Fruit fly (Drosophila melanogaster): ENCODE measurements around the gene CG4375.

The CG4375 gene

dm6 chr2L:1069475-1069874, 42.8 kb upstream of the CG4375 start:
- no peak for TF ChIP-seq ovo (GFP tag; optimal IDR thresholded peaks at IDR 0.05)
- no peak for TF ChIP-seq cic (GFP tag; optimal IDR thresholded peaks at IDR 0.05)
- TF ChIP-seq CG14711 (tag; optimal IDR thresholded peaks at IDR 0.05), result no peak
- TF ChIP-seq tj (GFP tag; optimal IDR thresholded peaks at IDR 0.05), result no peak
- no peak for TF ChIP-seq CG7101 (tag; optimal IDR thresholded peaks at IDR 0.05)
- no peak for TF ChIP-seq CG5204 (GFP tag; optimal IDR thresholded peaks at IDR 0.05)
- TF ChIP-seq pad (GFP tag; optimal IDR thresholded peaks at IDR 0.05), result no peak
- TF ChIP-seq Crg-1 (GFP tag; optimal IDR thresholded peaks at IDR 0.05), result no peak
- TF ChIP-seq Hr96 (GFP tag; optimal IDR thresholded peaks at IDR 0.05), result no peak
- no peak for TF ChIP-seq CG11617 (GFP tag; optimal IDR thresholded peaks at IDR 0.05)
- no peak for TF ChIP-seq CG33017 (tag; optimal IDR thresholded peaks at IDR 0.05)
- no peak for TF ChIP-seq Mnt (GFP tag; optimal IDR thresholded peaks at IDR 0.05)

dm6 chr2L:1068517-1069107, 41.9 kb upstream of the CG4375 start:
- TF ChIP-seq Crg-1 (GFP tag; optimal IDR thresholded peaks at IDR 0.05) (no peak), kay (GFP tag; ENCODE audit: borderline replicate concordance) (no peak), CG12768 (GFP tag; optimal IDR thresholded peaks at IDR 0.05) (no peak), Mnt (GFP tag; optimal IDR thresholded peaks at IDR 0.05) (no peak), cnc (optimal IDR thresholded peaks at IDR 0.05) (no peak), Clk (GFP tag; optimal IDR thresholded peaks at IDR 0.05) (no peak), CG1620 (GFP tag; optimal IDR thresholded peaks at IDR 0.05) (no peak), CG7101 (tag; optimal IDR thresholded peaks at IDR 0.05) (no peak), CG5204 (GFP tag; optimal IDR thresholded peaks at IDR 0.05) (no peak), CG11617 (GFP tag; optimal IDR thresholded peaks at IDR 0.05) (no peak)

- no peak for TF ChIP-seq CG11617 (GFP tag; optimal IDR thresholded peaks at IDR 0.05)
- TF ChIP-seq Clk (GFP tag; optimal IDR thresholded peaks at IDR 0.05), result no peak
- no peak for TF ChIP-seq CG1620 (GFP tag; optimal IDR thresholded peaks at IDR 0.05)
- TF ChIP-seq Hr96 (GFP tag; optimal IDR thresholded peaks at IDR 0.05), result no peak
- no peak for TF ChIP-seq CG33017 (tag; optimal IDR thresholded peaks at IDR 0.05)
- TF ChIP-seq cic (GFP tag; optimal IDR thresholded peaks at IDR 0.05), result no peak
- TF ChIP-seq pad (GFP tag; optimal IDR thresholded peaks at IDR 0.05), result no peak
- TF ChIP-seq toe (GFP tag; optimal IDR thresholded peaks at IDR 0.05), result no peak
- TF ChIP-seq CG12768 (GFP tag; optimal IDR thresholded peaks at IDR 0.05), result no peak
- no peak for TF ChIP-seq Mnt (GFP tag; optimal IDR thresholded peaks at IDR 0.05)
- no peak for TF ChIP-seq bab1 (GFP tag; optimal IDR thresholded peaks at IDR 0.05)
- TF ChIP-seq kay (GFP tag; ENCODE audit: borderline replicate concordance), result no peak
- TF ChIP-seq CG5204 (GFP tag; optimal IDR thresholded peaks at IDR 0.05), result no peak
Measured at dm6 chr2L:1068004-1068403, 41.3 kb upstream of the CG4375 start.

- TF ChIP-seq CG33017 (tag; optimal IDR thresholded peaks at IDR 0.05) (no peak), CG14711 (tag; optimal IDR thresholded peaks at IDR 0.05) (no peak), cic (GFP tag; optimal IDR thresholded peaks at IDR 0.05) (no peak), Clk (GFP tag; optimal IDR thresholded peaks at IDR 0.05) (no peak), CG7045 (GFP tag; optimal IDR thresholded peaks at IDR 0.05) (no peak), CG1620 (GFP tag; optimal IDR thresholded peaks at IDR 0.05) (no peak), cnc (optimal IDR thresholded peaks at IDR 0.05) (no peak), ovo (GFP tag; optimal IDR thresholded peaks at IDR 0.05) (no peak), kay (GFP tag; ENCODE audit: borderline replicate concordance) (no peak), Mnt (GFP tag; optimal IDR thresholded peaks at IDR 0.05) (no peak), Hr96 (GFP tag; optimal IDR thresholded peaks at IDR 0.05) (no peak), bab1 (GFP tag; optimal IDR thresholded peaks at IDR 0.05) (no peak), CG7101 (tag; optimal IDR thresholded peaks at IDR 0.05) (no peak), tj (GFP tag; optimal IDR thresholded peaks at IDR 0.05) (no peak), pad (GFP tag; optimal IDR thresholded peaks at IDR 0.05) (no peak), CG12768 (GFP tag; optimal IDR thresholded peaks at IDR 0.05) (no peak), CG5204 (GFP tag; optimal IDR thresholded peaks at IDR 0.05) (no peak)
Measured at dm6 chr2L:1066330-1066729, 39.6 kb upstream of the CG4375 start.

- TF ChIP-seq cic (GFP tag; optimal IDR thresholded peaks at IDR 0.05) (no peak), CG14711 (tag; optimal IDR thresholded peaks at IDR 0.05) (no peak), cnc (optimal IDR thresholded peaks at IDR 0.05) (no peak), CG12768 (GFP tag; optimal IDR thresholded peaks at IDR 0.05) (no peak), Crg-1 (GFP tag; optimal IDR thresholded peaks at IDR 0.05) (no peak), Mnt (GFP tag; optimal IDR thresholded peaks at IDR 0.05) (no peak), toe (GFP tag; optimal IDR thresholded peaks at IDR 0.05) (no peak)
Measured at dm6 chr2L:1065038-1065437, 38.3 kb upstream of the CG4375 start.

- no peak for TF ChIP-seq cic (GFP tag; optimal IDR thresholded peaks at IDR 0.05)
- TF ChIP-seq CG14711 (tag; optimal IDR thresholded peaks at IDR 0.05), result no peak
- TF ChIP-seq tj (GFP tag; optimal IDR thresholded peaks at IDR 0.05), result no peak
- no peak for TF ChIP-seq CG11617 (GFP tag; optimal IDR thresholded peaks at IDR 0.05)
- no peak for TF ChIP-seq kay (GFP tag; ENCODE audit: borderline replicate concordance)
- TF ChIP-seq CG33017 (tag; optimal IDR thresholded peaks at IDR 0.05), result no peak
- TF ChIP-seq ovo (GFP tag; optimal IDR thresholded peaks at IDR 0.05), result no peak
- no peak for TF ChIP-seq Mnt (GFP tag; optimal IDR thresholded peaks at IDR 0.05)
- no peak for TF ChIP-seq bab1 (GFP tag; optimal IDR thresholded peaks at IDR 0.05)
- TF ChIP-seq Hr96 (GFP tag; optimal IDR thresholded peaks at IDR 0.05), result no peak
- no peak for TF ChIP-seq CG5204 (GFP tag; optimal IDR thresholded peaks at IDR 0.05)
- no peak for TF ChIP-seq CG7101 (tag; optimal IDR thresholded peaks at IDR 0.05)
- no peak for TF ChIP-seq pad (GFP tag; optimal IDR thresholded peaks at IDR 0.05)
- no peak for TF ChIP-seq CG1620 (GFP tag; optimal IDR thresholded peaks at IDR 0.05)
- no peak for TF ChIP-seq Clk (GFP tag; optimal IDR thresholded peaks at IDR 0.05)
- no peak for TF ChIP-seq Crg-1 (GFP tag; optimal IDR thresholded peaks at IDR 0.05)
Measured at dm6 chr2L:1064544-1064943, 37.8 kb upstream of the CG4375 start.

All from whole organism, adult.